Worm (Caenorhabditis elegans): Measurements from ENCODE around the gene F59A7.12.

F59A7.12 gene

ce11 chrV:2030661-2031060 lies 684 bp downstream of the F59A7.12 start:
- no peak for TF ChIP-seq ceh-43 (GFP tag; optimal IDR thresholded peaks at IDR 0.05)
- no peak for TF ChIP-seq mls-2 (tag; optimal IDR thresholded peaks at IDR 0.05)
- no peak for TF ChIP-seq nhr-12 (tag; optimal IDR thresholded peaks at IDR 0.05)
- no peak for TF ChIP-seq M03D4.4 (tag; optimal IDR thresholded peaks at IDR 0.05)
- no peak for TF ChIP-seq elt-1 (tag; optimal IDR thresholded peaks at IDR 0.05; ENCODE audit: borderline replicate concordance, insufficient read depth)

ce11 chrV:2031454-2031853 lies 1.5 kb downstream of the F59A7.12 start, which contains the start of gene hil-6:
TSS of gene hil-6 (minus strand) at chrV:2031554.
- TF ChIP-seq lin-13 (tag; optimal IDR thresholded peaks at IDR 0.05), result no peak
- TF ChIP-seq nhr-28 (tag; optimal IDR thresholded peaks at IDR 0.05), result no peak
- no peak for TF ChIP-seq pha-4 (tag; optimal IDR thresholded peaks at IDR 0.05)
- TF ChIP-seq nhr-237 (tag; optimal IDR thresholded peaks at IDR 0.05), result no peak
- no peak for TF ChIP-seq hlh-1 (tag; optimal IDR thresholded peaks at IDR 0.05)
- TF ChIP-seq lsy-2 (tag; optimal IDR thresholded peaks at IDR 0.05), result no peak
- TF ChIP-seq cnd-1 (tag; optimal IDR thresholded peaks at IDR 0.05), result no peak
- no peak for TF ChIP-seq snpc-4 (tag; optimal IDR thresholded peaks at IDR 0.05)
- no peak for TF ChIP-seq M03D4.4 (tag; optimal IDR thresholded peaks at IDR 0.05)
- TF ChIP-seq bed-3 (GFP tag; optimal IDR thresholded peaks at IDR 0.05), result no peak
- no peak for TF ChIP-seq drap-1 (GFP tag; optimal IDR thresholded peaks at IDR 0.05)
- no peak for TF ChIP-seq elt-3 (tag; optimal IDR thresholded peaks at IDR 0.05)
- TF ChIP-seq flh-1 (GFP tag; optimal IDR thresholded peaks at IDR 0.05), result no peak
- TF ChIP-seq elt-1 (tag; optimal IDR thresholded peaks at IDR 0.05; ENCODE audit: borderline replicate concordance, insufficient read depth), result no peak

ce11 chrV:2035545-2035944 lies 5.6 kb downstream of the F59A7.12 start, which contains the start of gene srab-23:
TSS of gene srab-23 (minus strand) at chrV:2035645.
- TF ChIP-seq ceh-83 (GFP tag; optimal IDR thresholded peaks at IDR 0.05), result no peak
- no peak for TF ChIP-seq mab-5 (tag; optimal IDR thresholded peaks at IDR 0.05)
- no peak for TF ChIP-seq M03D4.4 (tag; optimal IDR thresholded peaks at IDR 0.05)
- TF ChIP-seq elt-1 (tag; optimal IDR thresholded peaks at IDR 0.05; ENCODE audit: borderline replicate concordance, insufficient read depth), result no peak
- TF ChIP-seq hlh-1 (tag; optimal IDR thresholded peaks at IDR 0.05), result no peak
- no peak for TF ChIP-seq snpc-4 (tag; optimal IDR thresholded peaks at IDR 0.05)
- no peak for TF ChIP-seq zip-8 (tag; optimal IDR thresholded peaks at IDR 0.05)
- no peak for TF ChIP-seq sptf-1 (tag; optimal IDR thresholded peaks at IDR 0.05)
- no peak for TF ChIP-seq unc-39 (tag; optimal IDR thresholded peaks at IDR 0.05)
- no peak for TF ChIP-seq ceh-43 (GFP tag; optimal IDR thresholded peaks at IDR 0.05)
- TF ChIP-seq pha-4 (tag; optimal IDR thresholded peaks at IDR 0.05), result no peak

- TF ChIP-seq nhr-237 (tag; optimal IDR thresholded peaks at IDR 0.05) (no peak), ces-1 (GFP tag; optimal IDR thresholded peaks at IDR 0.05) (no peak), snpc-4 (tag; optimal IDR thresholded peaks at IDR 0.05) (no peak), nhr-28 (tag; optimal IDR thresholded peaks at IDR 0.05) (no peak), cnd-1 (tag; optimal IDR thresholded peaks at IDR 0.05) (no peak), sem-2 (GFP tag; optimal IDR thresholded peaks at IDR 0.05) (no peak), flh-1 (GFP tag; optimal IDR thresholded peaks at IDR 0.05) (no peak), mab-5 (tag; optimal IDR thresholded peaks at IDR 0.05) (no peak), ceh-83 (GFP tag; optimal IDR thresholded peaks at IDR 0.05) (no peak), elt-3 (tag; optimal IDR thresholded peaks at IDR 0.05) (no peak), drap-1 (GFP tag; optimal IDR thresholded peaks at IDR 0.05) (no peak), lsy-2 (tag; optimal IDR thresholded peaks at IDR 0.05) (no peak), mep-1 (tag; optimal IDR thresholded peaks at IDR 0.05) (no peak), lin-13 (tag; optimal IDR thresholded peaks at IDR 0.05) (no peak)
Measured at ce11 chrV:2045956-2046355, 16.0 kb downstream of the F59A7.12 start, which contains the start of gene Y40B10A.5. TSS of gene Y40B10A.5 (minus strand) at chrV:2046056.

ce11 chrV:2050136-2050535 lies 20.2 kb downstream of the F59A7.12 start, which contains the start of gene comt-4:
TSS of gene comt-4 (minus strand) at chrV:2050185.
- no peak for TF ChIP-seq sem-2 (GFP tag; optimal IDR thresholded peaks at IDR 0.05)
- no peak for TF ChIP-seq lin-13 (tag; optimal IDR thresholded peaks at IDR 0.05)
- no peak for TF ChIP-seq nhr-12 (tag; optimal IDR thresholded peaks at IDR 0.05)
- no peak for TF ChIP-seq nhr-2 (tag; optimal IDR thresholded peaks at IDR 0.05)
- no peak for TF ChIP-seq ces-1 (GFP tag; optimal IDR thresholded peaks at IDR 0.05)
- no peak for TF ChIP-seq sptf-1 (tag; optimal IDR thresholded peaks at IDR 0.05)
- TF ChIP-seq cnd-1 (tag; optimal IDR thresholded peaks at IDR 0.05), result no peak
- TF ChIP-seq ham-2 (GFP tag; optimal IDR thresholded peaks at IDR 0.05), result no peak
- TF ChIP-seq ztf-11 (tag; optimal IDR thresholded peaks at IDR 0.05), result no peak
- TF ChIP-seq blmp-1 (tag; optimal IDR thresholded peaks at IDR 0.05), result no peak
- TF ChIP-seq drap-1 (GFP tag; optimal IDR thresholded peaks at IDR 0.05), result no peak
- TF ChIP-seq lsy-2 (tag; optimal IDR thresholded peaks at IDR 0.05), result no peak
- no peak for TF ChIP-seq mep-1 (tag; optimal IDR thresholded peaks at IDR 0.05)
- TF ChIP-seq nhr-237 (tag; optimal IDR thresholded peaks at IDR 0.05), result no peak
- no peak for TF ChIP-seq unc-39 (tag; optimal IDR thresholded peaks at IDR 0.05)
